Fruit fly (Drosophila melanogaster) whole organism, embryonic: ENCODE results near the gene CG2889.
A peak's percentile ranks its signal among the peaks of the same experiment; 100 is the strongest.

Experiments
- Atf3 ChIP-seq: fragments of 200-800 bp; sonication (Bioruptor generic); optimal IDR thresholded peaks from 3 replicates; lab custom pipeline; 2016; ENCODE audit warnings: missing biosample characterization, missing genetic modification characterization
- Bgb ChIP-seq: fragments of 200-800 bp; sonication (Bioruptor generic); IDR thresholded peaks from 2 replicates; pipeline ENCODE4 v1.3.6; 2022; ENCODE audit warnings: missing biosample characterization, missing genetic modification characterization; ENCODE audit not compliant: partially characterized antibody
- Bteb2 ChIP-seq: fragments of 200-800 bp; sonication (Bioruptor generic); optimal IDR thresholded peaks from 2 replicates; lab custom pipeline; 2016; ENCODE audit warnings: missing biosample characterization, missing genetic modification characterization
- CG10543 ChIP-seq: fragments of 200-800 bp; sonication (Bioruptor generic); optimal IDR thresholded peaks from 3 replicates; lab custom pipeline; 2017; ENCODE audit warnings: missing biosample characterization, mild to moderate bottlenecking, missing genetic modification characterization, moderate library complexity
- CG10979 ChIP-seq: fragments of 200-800 bp; sonication (Bioruptor generic); optimal IDR thresholded peaks from 2 replicates; lab custom pipeline; 2018; ENCODE audit warnings: missing biosample characterization, mild to moderate bottlenecking, missing genetic modification characterization, moderate library complexity
- CG11085 ChIP-seq: fragments of 200-800 bp; sonication (Bioruptor generic); IDR thresholded peaks from 2 replicates; pipeline ENCODE4 v1.3.6; 2022; ENCODE audit warnings: missing biosample characterization, missing genetic modification characterization
- CG13287 ChIP-seq: fragments of 200-800 bp; sonication (Bioruptor generic); IDR thresholded peaks from 2 replicates; pipeline ENCODE4 v1.3.6; 2022; ENCODE audit warnings: missing biosample characterization, missing genetic modification characterization; ENCODE audit not compliant: partially characterized antibody
- CG13894 ChIP-seq: fragments of 200-800 bp; sonication (Bioruptor generic); optimal IDR thresholded peaks from 3 replicates; lab custom pipeline; 2018; ENCODE audit warnings: missing biosample characterization, mild to moderate bottlenecking, missing genetic modification characterization, moderate library complexity
- CG14014 ChIP-seq: fragments of 200-800 bp; sonication (Bioruptor generic); IDR thresholded peaks from 2 replicates; pipeline ENCODE4 v1.3.6; 2022; ENCODE audit warnings: missing biosample characterization, missing genetic modification characterization
- CG15011 ChIP-seq: fragments of 200-800 bp; sonication (Bioruptor generic); optimal IDR thresholded peaks from 3 replicates; lab custom pipeline; 2018; ENCODE audit warnings: missing biosample characterization, mild to moderate bottlenecking, missing genetic modification characterization
- CG1603 ChIP-seq: fragments of 200-800 bp; sonication (Bioruptor generic); optimal IDR thresholded peaks from 2 replicates; lab custom pipeline; 2019; ENCODE audit warnings: missing biosample characterization, mild to moderate bottlenecking, missing genetic modification characterization, moderate library complexity
- CG17912 ChIP-seq: fragments of 200-800 bp; sonication (Bioruptor generic); optimal IDR thresholded peaks from 2 replicates; lab custom pipeline; 2018; ENCODE audit warnings: missing biosample characterization, mild to moderate bottlenecking, missing genetic modification characterization
- CG2120 ChIP-seq: fragments of 200-800 bp; sonication (Bioruptor generic); optimal IDR thresholded peaks from 3 replicates; lab custom pipeline; 2016; ENCODE audit warnings: missing biosample characterization, missing genetic modification characterization
- CG3407 ChIP-seq: fragments of 200-800 bp; sonication (Bioruptor generic); optimal IDR thresholded peaks from 2 replicates; lab custom pipeline; 2018; ENCODE audit warnings: missing biosample characterization, mild to moderate bottlenecking, missing genetic modification characterization
- CG3726 ChIP-seq: fragments of 200-800 bp; sonication (Bioruptor generic); IDR thresholded peaks from 3 replicates; pipeline ENCODE4, ENCODE4 v1.3.6; 2022; ENCODE audit warnings: missing biosample characterization, missing genetic modification characterization
- CG4707 ChIP-seq: fragments of 200-800 bp; sonication (Bioruptor generic); optimal IDR thresholded peaks from 2 replicates; lab custom pipeline; 2018; ENCODE audit warnings: missing biosample characterization, mild to moderate bottlenecking, missing genetic modification characterization, moderate library complexity
- CG5245 ChIP-seq: fragments of 200-800 bp; sonication (Bioruptor generic); optimal IDR thresholded peaks from 3 replicates; lab custom pipeline; 2016; ENCODE audit warnings: missing biosample characterization, missing genetic modification characterization
- CG7357 ChIP-seq: fragments of 200-800 bp; sonication (Bioruptor generic); IDR thresholded peaks from 3 replicates; pipeline ENCODE4 v1.3.6; 2022; ENCODE audit warnings: missing biosample characterization, missing genetic modification characterization
- CG8290 ChIP-seq, 3 experiments: fragments of 200-800 bp; sonication (Bioruptor generic); optimal IDR thresholded peaks; 2 replicates each; lab custom pipeline; 2016 to 2019; ENCODE audit warnings: missing biosample characterization in 3 of 3, missing genetic modification characterization in 3 of 3, mild to moderate bottlenecking in 2 of 3, moderate library complexity in 1 of 3
- CG8359 ChIP-seq: fragments of 200-800 bp; sonication (Bioruptor generic); optimal IDR thresholded peaks from 2 replicates; lab custom pipeline; 2017; ENCODE audit warnings: missing biosample characterization, mild to moderate bottlenecking, missing genetic modification characterization, borderline replicate concordance
- CG8765 ChIP-seq: fragments of 200-800 bp; sonication (Bioruptor generic); IDR thresholded peaks from 2 replicates; pipeline ENCODE4 v1.3.6; 2022; ENCODE audit warnings: missing biosample characterization, missing genetic modification characterization
- CG8944 ChIP-seq: fragments of 200-800 bp; sonication (Bioruptor generic); optimal IDR thresholded peaks from 3 replicates; lab custom pipeline; 2016; ENCODE audit warnings: missing biosample characterization, missing genetic modification characterization
- CHES-1-like ChIP-seq: fragments of 200-800 bp; sonication (Bioruptor generic); optimal IDR thresholded peaks from 2 replicates; lab custom pipeline; 2016; ENCODE audit warnings: missing biosample characterization, missing genetic modification characterization
- CTCF ChIP-seq: fragments of 200-800 bp; sonication (Bioruptor generic); optimal IDR thresholded peaks from 2 replicates; lab custom pipeline; 2017; ENCODE audit warnings: missing biosample characterization, mild to moderate bottlenecking, missing genetic modification characterization, moderate library complexity
- D ChIP-seq, 2 experiments: fragments of 200-800 bp in 1 of 2; fragments of >200 bp in 1 of 2; sonication (Bioruptor generic) in 1 of 2; optimal IDR thresholded peaks; 2 replicates in 1 of 2; 3 replicates in 1 of 2; lab custom pipeline; 2017; ENCODE audit warnings: mild to moderate bottlenecking in 1 of 2, missing biosample characterization in 1 of 2, missing genetic modification characterization in 1 of 2, missing genetic modification reagents in 1 of 2
- D19A ChIP-seq: fragments of 200-800 bp; optimal IDR thresholded peaks from 3 replicates; lab custom pipeline; 2019; ENCODE audit warnings: missing biosample characterization, mild to moderate bottlenecking, missing genetic modification characterization, moderate library complexity
- Dip3 ChIP-seq: fragments of 200-800 bp; sonication (Bioruptor generic); optimal IDR thresholded peaks from 3 replicates; lab custom pipeline; 2016; ENCODE audit warnings: missing biosample characterization, missing genetic modification characterization
- E2f2 ChIP-seq: fragments of 200-800 bp; sonication (Bioruptor generic); IDR thresholded peaks from 2 replicates; pipeline ENCODE4 v1.3.6; 2022; ENCODE audit warnings: missing biosample characterization, missing genetic modification characterization
- Ets65A ChIP-seq: fragments of 200-800 bp; sonication (Bioruptor generic); peaks from one replicate; lab custom pipeline; 2016; ENCODE audit warnings: missing biosample characterization, missing genetic modification characterization
- Fer2 ChIP-seq: fragments of 200-800 bp; sonication (Bioruptor generic); optimal IDR thresholded peaks from 2 replicates; lab custom pipeline; 2018; ENCODE audit warnings: missing biosample characterization, mild to moderate bottlenecking, missing genetic modification characterization, moderate library complexity
- H2.0 ChIP-seq: fragments of 200-800 bp; sonication (Bioruptor generic); IDR thresholded peaks from 2 replicates; pipeline ENCODE4 v1.3.6; 2022; ENCODE audit warnings: missing biosample characterization, missing genetic modification characterization
- Hmr ChIP-seq: fragments of 200-800 bp; sonication (Bioruptor generic); optimal IDR thresholded peaks from 3 replicates; lab custom pipeline; 2017; ENCODE audit warnings: mild to moderate bottlenecking, missing biosample characterization, missing genetic modification reagents, missing genetic modification characterization
- Hr39 ChIP-seq: fragments of >200 bp; optimal IDR thresholded peaks from 2 replicates; lab custom pipeline; 2017
- Mrtf ChIP-seq: fragments of 200-800 bp; sonication (Bioruptor generic); IDR thresholded peaks from 3 replicates; pipeline ENCODE4 v1.3.6; 2022; ENCODE audit warnings: missing biosample characterization, missing genetic modification characterization
- NK7.1 ChIP-seq: fragments of 200-800 bp; sonication (Bioruptor generic); optimal IDR thresholded peaks from 3 replicates; lab custom pipeline; 2016; ENCODE audit warnings: missing biosample characterization, missing genetic modification characterization
- Neu2 ChIP-seq: fragments of 200-800 bp; sonication (Bioruptor generic); optimal IDR thresholded peaks from 3 replicates; lab custom pipeline; 2016; ENCODE audit warnings: missing biosample characterization, missing genetic modification characterization, borderline replicate concordance
- ac ChIP-seq: fragments of 200-800 bp; sonication (Bioruptor generic); optimal IDR thresholded peaks from 3 replicates; lab custom pipeline; 2017; ENCODE audit warnings: missing biosample characterization, mild to moderate bottlenecking, missing genetic modification characterization
- chinmo ChIP-seq: fragments of 200-800 bp; sonication (Bioruptor generic); IDR thresholded peaks from 4 replicates; pipeline ENCODE4 v1.3.6; 2022; ENCODE audit warnings: missing biosample characterization, missing genetic modification characterization; ENCODE audit not compliant: partially characterized antibody
- gcm ChIP-seq: fragments of 200-800 bp; sonication (Bioruptor generic); optimal IDR thresholded peaks from 2 replicates; lab custom pipeline; 2019; ENCODE audit warnings: missing biosample characterization, mild to moderate bottlenecking, missing genetic modification characterization, moderate library complexity
- grau ChIP-seq: fragments of 200-800 bp; optimal IDR thresholded peaks from 3 replicates; lab custom pipeline; 2019; ENCODE audit warnings: missing biosample characterization, mild to moderate bottlenecking, missing genetic modification characterization, moderate library complexity
- her ChIP-seq: fragments of 200-800 bp; sonication (Bioruptor generic); optimal IDR thresholded peaks from 2 replicates; lab custom pipeline; 2016; ENCODE audit warnings: missing biosample characterization, missing genetic modification characterization
- mam ChIP-seq: fragments of 200-800 bp; sonication (Bioruptor generic); optimal IDR thresholded peaks from 3 replicates; lab custom pipeline; 2016; ENCODE audit warnings: missing biosample characterization, missing genetic modification characterization
- peb ChIP-seq: fragments of 200-800 bp; sonication (Bioruptor generic); IDR thresholded peaks from 2 replicates; pipeline ENCODE4 v1.3.6; 2022; ENCODE audit warnings: missing biosample characterization, missing genetic modification characterization
- phol ChIP-seq: fragments of 200-800 bp; sonication (Bioruptor generic); optimal IDR thresholded peaks from 3 replicates; lab custom pipeline; 2018; ENCODE audit warnings: missing biosample characterization, mild to moderate bottlenecking, missing genetic modification characterization, moderate library complexity
- pita ChIP-seq: fragments of 200-800 bp; sonication (Bioruptor generic); optimal IDR thresholded peaks from 2 replicates; lab custom pipeline; 2017; ENCODE audit warnings: missing biosample characterization, mild to moderate bottlenecking, missing genetic modification characterization
- sima ChIP-seq: fragments of 200-800 bp; sonication (Bioruptor generic); optimal IDR thresholded peaks from 2 replicates; lab custom pipeline; 2016; ENCODE audit warnings: missing biosample characterization, missing genetic modification characterization
- sr ChIP-seq: fragments of 200-800 bp; sonication (Bioruptor generic); IDR thresholded peaks from 3 replicates; pipeline ENCODE4 v1.3.6; 2022; ENCODE audit warnings: missing biosample characterization, missing genetic modification characterization
- sug ChIP-seq: fragments of 200-800 bp; optimal IDR thresholded peaks from 2 replicates; lab custom pipeline; 2019; ENCODE audit warnings: missing biosample characterization, mild to moderate bottlenecking, missing genetic modification characterization, moderate library complexity
- tx ChIP-seq: fragments of 200-800 bp; sonication (Bioruptor generic); optimal IDR thresholded peaks from 2 replicates; lab custom pipeline; 2016; ENCODE audit warnings: missing biosample characterization, missing genetic modification characterization
- yki ChIP-seq: fragments of >200 bp; optimal IDR thresholded peaks from 3 replicates; lab custom pipeline; 2018
- zfh1 ChIP-seq: fragments of 200-800 bp; sonication (Bioruptor generic); IDR thresholded peaks from 3 replicates; pipeline ENCODE4 v1.3.6; 2022; ENCODE audit warnings: missing biosample characterization, missing genetic modification characterization

CG2889 gene

dm6 chrX:10472614-10473248, 1.0 kb upstream of the CG2889 start (continued):
- TF ChIP-seq ac (GFP tag; lab: Kevin White, UChicago) (no peak), sr (GFP tag; lab: Robert Waterston, UW) (peak; percentile 34; the same call in 1 of the 3 replicates), CG5245 (no peak), CG3407 (GFP tag; lab: Kevin White, UChicago) (no peak), mam (no peak), Bteb2 (GFP tag; lab: Kevin White, UChicago) (no peak), tx (no peak), zfh1 (GFP tag; lab: Robert Waterston, UW) (no peak), phol (tag; lab: Kevin White, UChicago) (peak; percentile 58), Fer2 (no peak), CG15011 (GFP tag; lab: Kevin White, UChicago) (no peak), CG13287 (GFP tag; lab: Robert Waterston, UW) (no peak; the same call in 1 of the 2 replicates), CG10979 (tag; lab: Kevin White, UChicago) (no peak), pita (no peak), CG8944 (no peak), NK7.1 (GFP tag; lab: Kevin White, UChicago) (no peak), D19A (tag; lab: Kevin White, UChicago) (no peak), gcm (GFP tag; lab: Kevin White, UChicago) (no peak), CG3726 (GFP tag; lab: Robert Waterston, UW) (no peak), CG2120 (GFP tag; lab: Kevin White, UChicago) (no peak), CG4707 (GFP tag; lab: Kevin White, UChicago) (no peak), CG11085 (GFP tag; lab: Robert Waterston, UW) (no peak), her (GFP tag; lab: Kevin White, UChicago) (no peak), Dip3 (no peak), E2f2 (GFP tag; lab: Robert Waterston, UW) (0 out of 2 replicates have a peak, but pooled peaks have one; percentile 24), CG8290 (GFP tag; optimal IDR thresholded peaks at IDR 0.05; lab: Kevin White, UChicago) (no peak), CG8290 (tag; optimal IDR thresholded peaks at IDR 0.05; lab: Kevin White, UChicago) (no peak), CG14014 (GFP tag; lab: Robert Waterston, UW) (no peak), CG7357 (GFP tag; lab: Robert Waterston, UW) (no peak), Hmr (GFP tag; lab: Kevin White, UChicago) (no peak), CG13894 (no peak), Ets65A (GFP tag; lab: Kevin White, UChicago) (no peak), grau (tag; lab: Kevin White, UChicago) (no peak), Atf3 (GFP tag; lab: Kevin White, UChicago) (no peak), Hr39 (lab: Kevin White, UChicago) (no peak), H2.0 (GFP tag; lab: Robert Waterston, UW) (no peak), CTCF (GFP tag; lab: Kevin White, UChicago) (peak; percentile 71), CG1603 (tag; lab: Kevin White, UChicago) (no peak), Bgb (GFP tag; lab: Robert Waterston, UW) (no peak; the same call in 1 of the 2 replicates), sima (GFP tag; lab: Kevin White, UChicago) (no peak), D (optimal IDR thresholded peaks at IDR 0.05; lab: Kevin White, UChicago) (no peak), D (GFP tag; optimal IDR thresholded peaks at IDR 0.05; lab: Kevin White, UChicago) (no peak), chinmo (GFP tag; lab: Robert Waterston, UW) (peak; percentile 70; the same call in 1 of the 4 replicates), sug (tag; lab: Kevin White, UChicago) (peak; percentile 41), CG8765 (GFP tag; lab: Robert Waterston, UW) (no peak), CG17912 (no peak), Mrtf (GFP tag; lab: Robert Waterston, UW) (no peak), CHES-1-like (GFP tag; lab: Kevin White, UChicago) (peak; percentile 45), CG8359 (GFP tag; lab: Kevin White, UChicago) (no peak), Neu2 (no peak), peb (no peak), CG10543 (GFP tag; lab: Kevin White, UChicago) (peak; percentile 47), yki (no peak)
